ENCODE assay signal across 5 fruit fly cellular contexts in the genomic region with DNA sequence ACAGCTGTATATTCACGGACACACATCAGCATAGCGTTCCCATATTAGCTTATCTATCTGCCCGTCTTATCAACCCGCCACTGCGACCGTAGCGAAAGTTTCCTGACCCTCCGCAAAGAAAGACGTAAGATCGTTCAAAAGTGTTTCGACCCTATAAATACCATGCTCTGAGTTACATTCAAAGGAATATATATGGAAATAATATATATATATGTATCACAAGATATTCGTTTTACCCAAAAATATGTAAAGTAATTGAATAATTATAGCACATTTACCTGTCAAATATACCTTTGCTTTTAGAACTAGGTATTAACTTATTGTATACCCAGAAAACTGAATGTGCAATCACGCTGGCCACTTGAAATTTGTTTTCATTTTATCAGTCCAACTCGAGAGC.
TF ChIP-seq lines count a peak whose summit lies in the region.

No protein-coding gene starts in this region.

- TF ChIP-seq CTCF in whole organism, embryonic (GFP tag; optimal IDR thresholded peaks at IDR 0.05; lab: Kevin White, UChicago), result no peak

TF ChIP-seq in whole organism, adult, 20 proteins besides CTCF, POLR2A, EP300 and RAD21:
- TF ChIP-seq CG33017 (tag; optimal IDR thresholded peaks at IDR 0.05; lab: Kevin White, UChicago) (peak; percentile 38), Crg-1 (GFP tag; optimal IDR thresholded peaks at IDR 0.05; lab: Kevin White, UChicago) (no peak), cic (GFP tag; optimal IDR thresholded peaks at IDR 0.05; lab: Kevin White, UChicago) (no peak), Hr96 (GFP tag; optimal IDR thresholded peaks at IDR 0.05; lab: Kevin White, UChicago) (no peak), CG14711 (tag; optimal IDR thresholded peaks at IDR 0.05; lab: Kevin White, UChicago) (peak; percentile 50), CG7101 (tag; optimal IDR thresholded peaks at IDR 0.05; lab: Kevin White, UChicago) (peak; percentile 33), Clk (GFP tag; optimal IDR thresholded peaks at IDR 0.05; lab: Kevin White, UChicago) (no peak), ovo (GFP tag; optimal IDR thresholded peaks at IDR 0.05; lab: Kevin White, UChicago) (no peak), CG1620 (GFP tag; optimal IDR thresholded peaks at IDR 0.05; lab: Kevin White, UChicago) (no peak), toe (GFP tag; optimal IDR thresholded peaks at IDR 0.05; lab: Kevin White, UChicago) (no peak), cnc (optimal IDR thresholded peaks at IDR 0.05; lab: Kevin White, UChicago) (no peak)

TF ChIP-seq in whole organism, embryonic, 481 proteins besides CTCF, POLR2A, EP300 and RAD21 (continues in another document):
- TF ChIP-seq CG2120 (GFP tag; optimal IDR thresholded peaks at IDR 0.05; lab: Kevin White, UChicago) (no peak), Fer2 (tag; optimal IDR thresholded peaks at IDR 0.05; lab: Kevin White, UChicago) (no peak), vvl (GFP tag; IDR thresholded peaks at IDR 0.05; lab: Robert Waterston, UW) (peak; percentile 9; the same call in 1 of the 2 replicates), CG43689 (GFP tag; IDR thresholded peaks at IDR 0.05; lab: Robert Waterston, UW) (no peak), CG8290 (GFP tag; optimal IDR thresholded peaks at IDR 0.05; lab: Kevin White, UChicago) (no peak), CG8290 (tag; optimal IDR thresholded peaks at IDR 0.05; lab: Kevin White, UChicago) (no peak), Hr3 (GFP tag; optimal IDR thresholded peaks at IDR 0.05; lab: Kevin White, UChicago) (no peak), HmgD (GFP tag; optimal IDR thresholded peaks at IDR 0.05; lab: Kevin White, UChicago) (no peak), lbe (GFP tag; optimal IDR thresholded peaks at IDR 0.05; lab: Kevin White, UChicago) (no peak), pan (optimal IDR thresholded peaks at IDR 0.05; lab: Kevin White, UChicago) (no peak), pan (GFP tag; optimal IDR thresholded peaks at IDR 0.05 in 1 of 2, IDR thresholded peaks at IDR 0.05 in 1 of 2) (peak in 1 of 2 experiments; percentile 10), CG16815 (GFP tag; optimal IDR thresholded peaks at IDR 0.05; lab: Kevin White, UChicago) (no peak), gem (tag; optimal IDR thresholded peaks at IDR 0.05; lab: Kevin White, UChicago) (peak; percentile 45), CHES-1-like (GFP tag; optimal IDR thresholded peaks at IDR 0.05; lab: Kevin White, UChicago) (no peak), slbo (GFP tag; IDR thresholded peaks at IDR 0.05; lab: Robert Waterston, UW) (no peak), ftz-f1 (GFP tag; optimal IDR thresholded peaks at IDR 0.05; lab: Kevin White, UChicago) (no peak), CG15269 (tag; optimal IDR thresholded peaks at IDR 0.05; lab: Kevin White, UChicago) (no peak), CG16779 (GFP tag; IDR thresholded peaks at IDR 0.05; lab: Robert Waterston, UW) (no peak), gro (GFP tag; optimal IDR thresholded peaks at IDR 0.05; lab: Kevin White, UChicago) (no peak), D19B (GFP tag; optimal IDR thresholded peaks at IDR 0.05; lab: Kevin White, UChicago) (peak; percentile 83)

TF ChIP-seq in whole organism, prepupa, 60 proteins besides CTCF, POLR2A, EP300 and RAD21 (continues in another document):
- TF ChIP-seq Sox15 (GFP tag; optimal IDR thresholded peaks at IDR 0.05; lab: Kevin White, UChicago), result no peak
- peak; percentile 12 for TF ChIP-seq Sox102F (GFP tag; optimal IDR thresholded peaks at IDR 0.05; lab: Kevin White, UChicago)
- peak; percentile 42 for TF ChIP-seq CG34406 (GFP tag; optimal IDR thresholded peaks at IDR 0.05; lab: Kevin White, UChicago)
- TF ChIP-seq vri (GFP tag; optimal IDR thresholded peaks at IDR 0.05; lab: Kevin White, UChicago), result peak; percentile 3
- TF ChIP-seq topi (GFP tag; optimal IDR thresholded peaks at IDR 0.05; lab: Kevin White, UChicago), result peak; percentile 2
- no peak for TF ChIP-seq CG15336 (GFP tag; IDR thresholded peaks at IDR 0.05; lab: Robert Waterston, UW)
- no peak for TF ChIP-seq pdm3 (GFP tag; optimal IDR thresholded peaks at IDR 0.05; lab: Kevin White, UChicago)
- TF ChIP-seq achi (GFP tag; optimal IDR thresholded peaks at IDR 0.05; lab: Kevin White, UChicago), result peak; percentile 13
- TF ChIP-seq CG7368 (GFP tag; optimal IDR thresholded peaks at IDR 0.05; lab: Kevin White, UChicago), result no peak
- peak; percentile 15 for TF ChIP-seq cyc (GFP tag; optimal IDR thresholded peaks at IDR 0.05; lab: Kevin White, UChicago)
- peak; percentile 28 for TF ChIP-seq acj6 (GFP tag; optimal IDR thresholded peaks at IDR 0.05; lab: Kevin White, UChicago)
- peak; percentile 29 for TF ChIP-seq CG32006 (GFP tag; optimal IDR thresholded peaks at IDR 0.05; lab: Kevin White, UChicago)
- TF ChIP-seq lz (GFP tag; optimal IDR thresholded peaks at IDR 0.05; lab: Kevin White, UChicago), result peak; percentile 17
- TF ChIP-seq eg (GFP tag; IDR thresholded peaks at IDR 0.05; lab: Robert Waterston, UW), result no peak
- TF ChIP-seq CG9139 (GFP tag; optimal IDR thresholded peaks at IDR 0.05; lab: Kevin White, UChicago), result no peak
- peak; percentile 31 for TF ChIP-seq CG8632 (GFP tag; optimal IDR thresholded peaks at IDR 0.05; lab: Kevin White, UChicago)
- no peak for TF ChIP-seq CG31627 (GFP tag; optimal IDR thresholded peaks at IDR 0.05; lab: Kevin White, UChicago)
- TF ChIP-seq net (GFP tag; optimal IDR thresholded peaks at IDR 0.05; lab: Kevin White, UChicago), result no peak
- no peak for TF ChIP-seq salr (GFP tag; optimal IDR thresholded peaks at IDR 0.05; lab: Kevin White, UChicago)
- TF ChIP-seq CG10631 (GFP tag; optimal IDR thresholded peaks at IDR 0.05; lab: Kevin White, UChicago), result no peak
- no peak for TF ChIP-seq spab (GFP tag; optimal IDR thresholded peaks at IDR 0.05; lab: Kevin White, UChicago)

TF ChIP-seq in whole organism, pupa, 21 proteins besides CTCF, POLR2A, EP300 and RAD21:
- peak; percentile 34 for TF ChIP-seq EcR (GFP tag; optimal IDR thresholded peaks at IDR 0.05; lab: Kevin White, UChicago)
- peak; percentile 33 for TF ChIP-seq CG8159 (tag; optimal IDR thresholded peaks at IDR 0.05; lab: Kevin White, UChicago)
- TF ChIP-seq CG32121 (GFP tag; IDR thresholded peaks at IDR 0.05; lab: Robert Waterston, UW), result no peak
- TF ChIP-seq CG10348 (GFP tag; IDR thresholded peaks at IDR 0.05; lab: Robert Waterston, UW), result no peak
- no peak for TF ChIP-seq gl (tag; optimal IDR thresholded peaks at IDR 0.05; lab: Kevin White, UChicago)
- no peak for TF ChIP-seq Ets98B (GFP tag; IDR thresholded peaks at IDR 0.05; lab: Robert Waterston, UW)
- TF ChIP-seq Snoo (tag; optimal IDR thresholded peaks at IDR 0.05; lab: Kevin White, UChicago), result no peak
- TF ChIP-seq CG13204 (GFP tag; optimal IDR thresholded peaks at IDR 0.05; lab: Kevin White, UChicago), result no peak
- TF ChIP-seq Pif1A (GFP tag; optimal IDR thresholded peaks at IDR 0.05; lab: Kevin White, UChicago), result no peak
- TF ChIP-seq fd96Ca (GFP tag; IDR thresholded peaks at IDR 0.05; lab: Robert Waterston, UW), result no peak
- peak; percentile 13 for TF ChIP-seq CG17806 (tag; optimal IDR thresholded peaks at IDR 0.05; lab: Kevin White, UChicago)
- TF ChIP-seq CG15710 (tag; optimal IDR thresholded peaks at IDR 0.05; lab: Kevin White, UChicago), result peak; percentile 3
- TF ChIP-seq CG14655 (GFP tag; optimal IDR thresholded peaks at IDR 0.05; lab: Kevin White, UChicago), result peak; percentile 25
- no peak for TF ChIP-seq D1 (tag; optimal IDR thresholded peaks at IDR 0.05; lab: Kevin White, UChicago)
- TF ChIP-seq CG8301 (tag; optimal IDR thresholded peaks at IDR 0.05; lab: Kevin White, UChicago), result no peak
- TF ChIP-seq CG34367 (tag; optimal IDR thresholded peaks at IDR 0.05; lab: Kevin White, UChicago), result no peak
- peak; percentile 17 for TF ChIP-seq CG9948 (tag; optimal IDR thresholded peaks at IDR 0.05; lab: Kevin White, UChicago)
- no peak for TF ChIP-seq Pif1B (GFP tag; optimal IDR thresholded peaks at IDR 0.05; lab: Kevin White, UChicago)
- 0 out of 3 replicates have a peak, but pooled peaks have one; percentile 18 for TF ChIP-seq CG4496 (GFP tag; IDR thresholded peaks at IDR 0.05; lab: Robert Waterston, UW)
TF ChIP-seq in whole organism, pupa: peak in this region for 7.

TF ChIP-seq in whole organism, wandering third instar larva, 38 proteins besides CTCF, POLR2A, EP300 and RAD21 (continues in another document):
- TF ChIP-seq fru (GFP tag; optimal IDR thresholded peaks at IDR 0.05; lab: Kevin White, UChicago) (peak; percentile 33), CG9705 (GFP tag; optimal IDR thresholded peaks at IDR 0.05; lab: Kevin White, UChicago) (no peak), dl (GFP tag; optimal IDR thresholded peaks at IDR 0.05; lab: Kevin White, UChicago; ENCODE audit: insufficient read depth in 1 of 2, partially characterized antibody in 2 of 2) (no peak), HLH106 (tag; optimal IDR thresholded peaks at IDR 0.05; lab: Kevin White, UChicago) (peak; percentile 47), Sp1 (GFP tag; optimal IDR thresholded peaks at IDR 0.05; lab: Kevin White, UChicago) (no peak), br (GFP tag; optimal IDR thresholded peaks at IDR 0.05; lab: Kevin White, UChicago) (no peak), usp (GFP tag; optimal IDR thresholded peaks at IDR 0.05; lab: Kevin White, UChicago) (no peak), psq (GFP tag; optimal IDR thresholded peaks at IDR 0.05; lab: Kevin White, UChicago) (peak; percentile 51), dmrt93B (GFP tag; optimal IDR thresholded peaks at IDR 0.05; lab: Kevin White, UChicago) (no peak), sage (GFP tag; optimal IDR thresholded peaks at IDR 0.05; lab: Kevin White, UChicago) (no peak), Myc (optimal IDR thresholded peaks at IDR 0.05; lab: Kevin White, UChicago) (no peak), brk (GFP tag; optimal IDR thresholded peaks at IDR 0.05; lab: Kevin White, UChicago) (peak; percentile 33), rgr (GFP tag; optimal IDR thresholded peaks at IDR 0.05; lab: Kevin White, UChicago) (peak; percentile 68), Dif (GFP tag; optimal IDR thresholded peaks at IDR 0.05; lab: Kevin White, UChicago; ENCODE audit: partially characterized antibody) (no peak), Hr78 (GFP tag; optimal IDR thresholded peaks at IDR 0.05; lab: Kevin White, UChicago) (no peak), dsf (GFP tag; optimal IDR thresholded peaks at IDR 0.05; lab: Kevin White, UChicago; ENCODE audit: borderline replicate concordance) (no peak), Rel (GFP tag; optimal IDR thresholded peaks at IDR 0.05; lab: Kevin White, UChicago) (no peak), Rel (tag; optimal IDR thresholded peaks at IDR 0.05; lab: Kevin White, UChicago) (no peak), Abd-B (GFP tag; optimal IDR thresholded peaks at IDR 0.05; lab: Kevin White, UChicago) (no peak), ey (GFP tag; optimal IDR thresholded peaks at IDR 0.05; lab: Kevin White, UChicago) (no peak), tai (GFP tag; optimal IDR thresholded peaks at IDR 0.05; lab: Kevin White, UChicago) (no peak), Hr83 (GFP tag; optimal IDR thresholded peaks at IDR 0.05; lab: Kevin White, UChicago; ENCODE audit: poor library complexity, severe bottlenecking) (no peak), N (GFP tag; optimal IDR thresholded peaks at IDR 0.05; lab: Kevin White, UChicago) (no peak), woc (GFP tag; optimal IDR thresholded peaks at IDR 0.05; lab: Kevin White, UChicago) (no peak), Dfd (GFP tag; optimal IDR thresholded peaks at IDR 0.05; lab: Kevin White, UChicago) (no peak), jim (GFP tag; optimal IDR thresholded peaks at IDR 0.05; lab: Kevin White, UChicago) (no peak)
